Fruit fly (Drosophila melanogaster) whole organism, embryonic: ENCODE results near the gene CG6790.

Source experiments
- Atf6 ChIP-seq: fragments of 200-800 bp; sonication (Bioruptor generic); IDR thresholded peaks from 2 replicates; pipeline ENCODE4 v1.3.6; 2022; ENCODE audit warnings: missing biosample characterization, missing genetic modification characterization
- CG1024 ChIP-seq: fragments of 200-800 bp; sonication (Bioruptor generic); IDR thresholded peaks from 2 replicates; pipeline ENCODE4 v1.3.6; 2022; ENCODE audit warnings: missing biosample characterization, missing genetic modification characterization
- CG10431 ChIP-seq: fragments of 200-800 bp; sonication (Bioruptor generic); optimal IDR thresholded peaks from 3 replicates; lab custom pipeline; 2018; ENCODE audit warnings: missing biosample characterization, mild to moderate bottlenecking, missing genetic modification characterization
- CG11504 ChIP-seq: fragments of 200-800 bp; sonication (Bioruptor generic); optimal IDR thresholded peaks from 3 replicates; lab custom pipeline; 2019; ENCODE audit warnings: missing biosample characterization, mild to moderate bottlenecking, missing genetic modification characterization, moderate library complexity
- CG11560 ChIP-seq: fragments of 200-800 bp; sonication (Bioruptor generic); IDR thresholded peaks from 3 replicates; pipeline ENCODE4 v1.3.6; 2022; ENCODE audit warnings: missing biosample characterization, missing genetic modification characterization
- CG13424 ChIP-seq: fragments of 200-800 bp; sonication (Bioruptor generic); optimal IDR thresholded peaks from 2 replicates; lab custom pipeline; 2019; ENCODE audit warnings: missing biosample characterization, mild to moderate bottlenecking, missing genetic modification characterization, moderate library complexity
- CG13775 ChIP-seq: fragments of 200-800 bp; sonication (Bioruptor generic); optimal IDR thresholded peaks from 3 replicates; lab custom pipeline; 2017; ENCODE audit warnings: missing biosample characterization, mild to moderate bottlenecking, missing genetic modification characterization
- CG13894 ChIP-seq: fragments of 200-800 bp; sonication (Bioruptor generic); optimal IDR thresholded peaks from 3 replicates; lab custom pipeline; 2018; ENCODE audit warnings: missing biosample characterization, mild to moderate bottlenecking, missing genetic modification characterization, moderate library complexity
- CG14441 ChIP-seq: fragments of 200-800 bp; sonication (Bioruptor generic); IDR thresholded peaks from 2 replicates; pipeline ENCODE4 v1.3.6; 2022; ENCODE audit warnings: missing biosample characterization, missing genetic modification characterization
- CG15011 ChIP-seq: fragments of 200-800 bp; sonication (Bioruptor generic); optimal IDR thresholded peaks from 3 replicates; lab custom pipeline; 2018; ENCODE audit warnings: missing biosample characterization, mild to moderate bottlenecking, missing genetic modification characterization
- CG15269 ChIP-seq: fragments of 200-800 bp; sonication (Bioruptor generic); optimal IDR thresholded peaks from 2 replicates; lab custom pipeline; 2018; ENCODE audit warnings: missing biosample characterization, mild to moderate bottlenecking, missing genetic modification characterization, moderate library complexity
- CG15696 ChIP-seq: fragments of 200-800 bp; sonication (Bioruptor generic); optimal IDR thresholded peaks from 2 replicates; lab custom pipeline; 2019; ENCODE audit warnings: missing biosample characterization, mild to moderate bottlenecking, missing genetic modification characterization, moderate library complexity
- CG16815 ChIP-seq: fragments of 200-800 bp; sonication (Bioruptor generic); optimal IDR thresholded peaks from 3 replicates; lab custom pipeline; 2017; ENCODE audit warnings: missing biosample characterization, mild to moderate bottlenecking, missing genetic modification characterization
- CG17802 ChIP-seq: fragments of 200-800 bp; sonication (Bioruptor generic); optimal IDR thresholded peaks from 2 replicates; lab custom pipeline; 2018; ENCODE audit warnings: missing biosample characterization, mild to moderate bottlenecking, missing genetic modification characterization, moderate library complexity
- CG34422 ChIP-seq: fragments of 200-800 bp; sonication (Bioruptor generic); IDR thresholded peaks from 3 replicates; pipeline ENCODE4 v1.3.6; 2022; ENCODE audit warnings: missing biosample characterization, missing genetic modification characterization
- CG6654 ChIP-seq: fragments of 200-800 bp; sonication (Bioruptor generic); optimal IDR thresholded peaks from 2 replicates; lab custom pipeline; 2017; ENCODE audit warnings: missing biosample characterization, mild to moderate bottlenecking, missing genetic modification characterization
- CG7372 ChIP-seq: fragments of 200-800 bp; sonication (Bioruptor generic); IDR thresholded peaks from 2 replicates; pipeline ENCODE4 v1.3.6; 2022; ENCODE audit warnings: missing biosample characterization, missing genetic modification characterization
- CG7745 ChIP-seq: fragments of 200-800 bp; sonication (Bioruptor generic); optimal IDR thresholded peaks from 2 replicates; lab custom pipeline; 2018; ENCODE audit warnings: missing biosample characterization, mild to moderate bottlenecking, missing genetic modification characterization, moderate library complexity
- CG8290 ChIP-seq, 3 experiments: fragments of 200-800 bp; sonication (Bioruptor generic); optimal IDR thresholded peaks; 2 replicates each; lab custom pipeline; 2016 to 2019; ENCODE audit warnings: missing biosample characterization in 3 of 3, missing genetic modification characterization in 3 of 3, mild to moderate bottlenecking in 2 of 3, moderate library complexity in 1 of 3
- CG8478 ChIP-seq: fragments of >200 bp; optimal IDR thresholded peaks from 2 replicates; lab custom pipeline; 2018
- CG9797 ChIP-seq: fragments of 200-800 bp; sonication (Bioruptor generic); optimal IDR thresholded peaks from 3 replicates; lab custom pipeline; 2018; ENCODE audit warnings: missing biosample characterization, mild to moderate bottlenecking, missing genetic modification characterization
- CG9876 ChIP-seq: fragments of 200-800 bp; sonication (Bioruptor generic); optimal IDR thresholded peaks from 2 replicates; lab custom pipeline; 2016; ENCODE audit warnings: missing biosample characterization, missing genetic modification characterization
- Camta ChIP-seq: fragments of 200-800 bp; sonication (Bioruptor generic); optimal IDR thresholded peaks from 2 replicates; lab custom pipeline; 2016; ENCODE audit warnings: missing biosample characterization, missing genetic modification characterization
- Elba2 ChIP-seq: fragments of 200-800 bp; sonication (Bioruptor generic); optimal IDR thresholded peaks from 3 replicates; lab custom pipeline; 2016; ENCODE audit warnings: missing biosample characterization, missing genetic modification characterization
- H2.0 ChIP-seq: fragments of 200-800 bp; sonication (Bioruptor generic); IDR thresholded peaks from 2 replicates; pipeline ENCODE4 v1.3.6; 2022; ENCODE audit warnings: missing biosample characterization, missing genetic modification characterization
- Lhr ChIP-seq: fragments of 200-800 bp; sonication (Bioruptor generic); optimal IDR thresholded peaks from 3 replicates; lab custom pipeline; 2017; ENCODE audit warnings: mild to moderate bottlenecking, missing biosample characterization, missing genetic modification reagents, missing genetic modification characterization
- MBD-R2 ChIP-seq: fragments of 200-800 bp; sonication (Bioruptor generic); IDR thresholded peaks from 2 replicates; pipeline ENCODE4 v1.3.6; 2022; ENCODE audit warnings: missing biosample characterization, missing genetic modification characterization
- Rx ChIP-seq: fragments of 200-800 bp; sonication (Bioruptor generic); IDR thresholded peaks from 2 replicates; pipeline ENCODE4 v1.3.6; 2022; ENCODE audit warnings: missing biosample characterization, missing genetic modification characterization
- Usf ChIP-seq: fragments of 200-800 bp; sonication (Bioruptor generic); optimal IDR thresholded peaks from 2 replicates; lab custom pipeline; 2017; ENCODE audit warnings: missing genotype, missing biosample characterization, missing genetic modification characterization
- Vsx1 ChIP-seq: fragments of 200-800 bp; sonication (Bioruptor generic); optimal IDR thresholded peaks from 2 replicates; lab custom pipeline; 2017; ENCODE audit warnings: missing biosample characterization, mild to moderate bottlenecking, missing genetic modification characterization, missing genetic modification reagents
- Xbp1 ChIP-seq: fragments of 200-800 bp; sonication (Bioruptor generic); optimal IDR thresholded peaks from 3 replicates; lab custom pipeline; 2016; ENCODE audit warnings: missing biosample characterization, mild to moderate bottlenecking, missing genetic modification characterization
- Xrp1 ChIP-seq: fragments of 200-800 bp; sonication (Bioruptor generic); IDR thresholded peaks from 2 replicates; pipeline ENCODE4 v1.3.6; 2022; ENCODE audit warnings: missing biosample characterization, missing genetic modification characterization
- ab ChIP-seq: fragments of 200-800 bp; sonication (Bioruptor generic); optimal IDR thresholded peaks from 2 replicates; lab custom pipeline; 2016; ENCODE audit warnings: missing biosample characterization, missing genetic modification characterization
- abd-A ChIP-seq: fragments of 200-800 bp; sonication (Bioruptor generic); optimal IDR thresholded peaks from 3 replicates; lab custom pipeline; 2019; ENCODE audit warnings: missing biosample characterization, mild to moderate bottlenecking, missing genetic modification characterization, moderate library complexity
- amos ChIP-seq: fragments of 200-800 bp; sonication (Bioruptor generic); IDR thresholded peaks from 2 replicates; pipeline ENCODE4 v1.3.6; 2022; ENCODE audit warnings: missing biosample characterization, missing genetic modification characterization; ENCODE audit not compliant: partially characterized antibody
- dimm ChIP-seq: fragments of 200-800 bp; sonication (Bioruptor generic); IDR thresholded peaks from 2 replicates; pipeline ENCODE4 v1.3.6; 2022; ENCODE audit warnings: missing biosample characterization, missing genetic modification characterization
- dysf ChIP-seq: fragments of 200-800 bp; sonication (Bioruptor generic); IDR thresholded peaks from 3 replicates; pipeline ENCODE4 v1.3.6; 2022; ENCODE audit warnings: missing biosample characterization, missing genetic modification characterization
- en ChIP-seq: fragments of 200-800 bp; sonication (Bioruptor generic); optimal IDR thresholded peaks from 2 replicates; lab custom pipeline; 2016; ENCODE audit warnings: missing biosample characterization, missing genetic modification characterization
- hb ChIP-seq: fragments of 200-800 bp; sonication (Bioruptor generic); IDR thresholded peaks from 3 replicates; pipeline ENCODE4 v1.3.6; 2022; ENCODE audit warnings: missing biosample characterization, missing genetic modification characterization; ENCODE audit not compliant: partially characterized antibody
- ken ChIP-seq: fragments of 200-800 bp; sonication (Bioruptor generic); IDR thresholded peaks from 3 replicates; pipeline ENCODE4 v1.3.6; 2022; ENCODE audit warnings: missing biosample characterization, missing genetic modification characterization
- nerfin-2 ChIP-seq: fragments of 200-800 bp; sonication (Bioruptor generic); IDR thresholded peaks from 2 replicates; pipeline ENCODE4 v1.3.6; 2022; ENCODE audit warnings: missing biosample characterization, missing genetic modification characterization; ENCODE audit not compliant: partially characterized antibody
- odd ChIP-seq: fragments of 200-800 bp; sonication (Bioruptor generic); optimal IDR thresholded peaks from 2 replicates; lab custom pipeline; 2017; ENCODE audit warnings: missing biosample characterization, mild to moderate bottlenecking, missing genetic modification characterization
- org-1 ChIP-seq: fragments of 200-800 bp; sonication (Bioruptor generic); optimal IDR thresholded peaks from 2 replicates; lab custom pipeline; 2017; ENCODE audit warnings: missing biosample characterization, missing genetic modification characterization
- pita ChIP-seq: fragments of 200-800 bp; sonication (Bioruptor generic); optimal IDR thresholded peaks from 2 replicates; lab custom pipeline; 2017; ENCODE audit warnings: missing biosample characterization, mild to moderate bottlenecking, missing genetic modification characterization
- row ChIP-seq: fragments of 200-800 bp; sonication (Bioruptor generic); IDR thresholded peaks from 3 replicates; pipeline ENCODE4 v1.3.6; 2022; ENCODE audit warnings: missing biosample characterization, missing genetic modification characterization
- sima ChIP-seq: fragments of 200-800 bp; sonication (Bioruptor generic); optimal IDR thresholded peaks from 2 replicates; lab custom pipeline; 2016; ENCODE audit warnings: missing biosample characterization, missing genetic modification characterization
- so ChIP-seq: fragments of 200-800 bp; sonication (Bioruptor generic); IDR thresholded peaks from 3 replicates; pipeline ENCODE4 v1.3.6; 2022; ENCODE audit warnings: missing biosample characterization, missing genetic modification characterization
- sob ChIP-seq: fragments of 200-800 bp; sonication (Bioruptor generic); IDR thresholded peaks from 2 replicates; pipeline ENCODE4 v1.3.6; 2022; ENCODE audit warnings: missing biosample characterization, missing genetic modification characterization
- tio ChIP-seq: fragments of 200-800 bp; sonication (Bioruptor generic); optimal IDR thresholded peaks from 2 replicates; lab custom pipeline; 2017; ENCODE audit warnings: missing biosample characterization, missing genetic modification characterization, inconsistent platforms
- toy ChIP-seq: fragments of 200-800 bp; sonication (Bioruptor generic); IDR thresholded peaks from 2 replicates; pipeline ENCODE4 v1.3.6; 2022; ENCODE audit warnings: missing biosample characterization, missing genetic modification characterization
- zen ChIP-seq: fragments of 200-800 bp; sonication (Bioruptor generic); optimal IDR thresholded peaks from 3 replicates; lab custom pipeline; 2018; ENCODE audit warnings: missing biosample characterization, mild to moderate bottlenecking, missing genetic modification characterization, moderate library complexity

Gene CG6790

dm6 chr3R:11568873-11569450 lies 9.6 kb downstream of the CG6790 start, which contains the start of gene Mrp4 (continued):
- TF ChIP-seq CG13894 (tag; lab: Kevin White, UChicago) (peak; percentile 29), CG8478 (no peak), MBD-R2 (no peak), en (GFP tag; lab: Kevin White, UChicago) (no peak), tio (GFP tag; lab: Kevin White, UChicago) (no peak), CG7372 (GFP tag; lab: Robert Waterston, UW) (no peak), CG14441 (0 out of 2 replicates have a peak, but pooled peaks have one; percentile 6), org-1 (GFP tag; lab: Kevin White, UChicago) (no peak), Vsx1 (GFP tag; lab: Kevin White, UChicago) (no peak), CG15011 (GFP tag; lab: Kevin White, UChicago) (no peak), amos (GFP tag; lab: Robert Waterston, UW) (peak; percentile 40; the same call in 1 of the 2 replicates), Atf6 (GFP tag; lab: Robert Waterston, UW) (peak; percentile 78), Lhr (no peak), pita (GFP tag; lab: Kevin White, UChicago) (no peak), Xrp1 (peak; percentile 63; the same call in 1 of the 2 replicates), Usf (GFP tag; lab: Kevin White, UChicago) (no peak), CG13775 (GFP tag; lab: Kevin White, UChicago) (no peak), CG8290 (GFP tag; optimal IDR thresholded peaks at IDR 0.05; lab: Kevin White, UChicago) (no peak), CG8290 (tag; optimal IDR thresholded peaks at IDR 0.05; lab: Kevin White, UChicago) (no peak), CG1024 (GFP tag; lab: Robert Waterston, UW) (no peak), CG17802 (tag; lab: Kevin White, UChicago) (no peak), toy (GFP tag; lab: Robert Waterston, UW) (no peak), zen (tag; lab: Kevin White, UChicago) (no peak), ab (GFP tag; lab: Kevin White, UChicago) (no peak), CG34422 (GFP tag; lab: Robert Waterston, UW) (peak; percentile 76; the same call in 2 of the 3 replicates), CG11504 (tag; lab: Kevin White, UChicago) (no peak), CG13424 (tag; lab: Kevin White, UChicago) (peak; percentile 38), sob (GFP tag; lab: Robert Waterston, UW) (peak; percentile 69; the same call in 1 of the 2 replicates), sima (GFP tag; lab: Kevin White, UChicago) (no peak), CG10431 (GFP tag; lab: Kevin White, UChicago) (peak; percentile 78), so (no peak; the same call in 1 of the 3 replicates), Camta (no peak), ken (GFP tag; lab: Robert Waterston, UW) (no peak), CG15269 (tag; lab: Kevin White, UChicago) (peak; percentile 20), hb (GFP tag; lab: Robert Waterston, UW) (no peak), CG11560 (tag; lab: Robert Waterston, UW) (no peak), nerfin-2 (no peak), CG15696 (tag; lab: Kevin White, UChicago) (no peak), Rx (GFP tag; lab: Robert Waterston, UW) (no peak), CG7745 (no peak), CG16815 (no peak), dysf (GFP tag; lab: Robert Waterston, UW) (no peak; the same call in 2 of the 3 replicates), CG9876 (GFP tag; lab: Kevin White, UChicago) (peak; percentile 11), Xbp1 (GFP tag; lab: Kevin White, UChicago) (no peak), abd-A (tag; lab: Kevin White, UChicago) (no peak), CG9797 (GFP tag; lab: Kevin White, UChicago) (no peak), odd (GFP tag; lab: Kevin White, UChicago) (peak; percentile 76), H2.0 (GFP tag; lab: Robert Waterston, UW) (no peak), CG6654 (GFP tag; lab: Kevin White, UChicago) (no peak), dimm (no peak), row (GFP tag; lab: Robert Waterston, UW) (no peak; the same call in 2 of the 3 replicates), Elba2 (GFP tag; lab: Kevin White, UChicago) (no peak)
